Worm (Caenorhabditis elegans) whole organism, late embryonic: ENCODE results near the gene F46F3.3.

ENCODE experiments used
- K02D7.2 ChIP-seq: sonication (generic microtip); optimal IDR thresholded peaks from 2 replicates; lab custom pipeline; 2017; ENCODE audit warnings: mild to moderate bottlenecking, missing genetic modification characterization, missing compliant biosample characterization
- K09A11.1 ChIP-seq: sonication (generic microtip); optimal IDR thresholded peaks from 2 replicates; lab custom pipeline; 2017; ENCODE audit warnings: antibody characterized with exemption, mild to moderate bottlenecking, missing genetic modification characterization, missing compliant biosample characterization; ENCODE audit not compliant: insufficient read depth
- T23F11.4 ChIP-seq: fragments of 200-800 bp; sonication (Bioruptor generic); optimal IDR thresholded peaks from 2 replicates; lab custom pipeline; 2018; ENCODE audit warnings: mild to moderate bottlenecking, missing genetic modification characterization, missing compliant biosample characterization
- ceh-19 ChIP-seq: fragments of 200-800 bp; sonication (Bioruptor generic); optimal IDR thresholded peaks from 2 replicates; lab custom pipeline; 2018; ENCODE audit warnings: mild to moderate bottlenecking, missing genetic modification characterization, missing compliant biosample characterization
- ceh-2 ChIP-seq: sonication (generic microtip); optimal IDR thresholded peaks from 2 replicates; lab custom pipeline; 2016; ENCODE audit warnings: missing genotype, missing genetic modification characterization, missing compliant biosample characterization
- ceh-24 ChIP-seq: sonication (generic microtip); optimal IDR thresholded peaks from 2 replicates; lab custom pipeline; 2016; ENCODE audit warnings: mild to moderate bottlenecking, missing genetic modification characterization, missing compliant biosample characterization
- ceh-30 ChIP-seq: fragments of 150-350 bp; optimal IDR thresholded peaks from 2 replicates; lab custom pipeline; 2014; ENCODE audit warnings: missing biosample characterization, missing genetic modification characterization
- ceh-31 ChIP-seq: sonication (generic microtip); optimal IDR thresholded peaks from 2 replicates; lab custom pipeline; 2016; ENCODE audit warnings: missing genetic modification characterization, missing compliant biosample characterization
- ceh-6 ChIP-seq: fragments of 200-800 bp; sonication (Bioruptor generic); optimal IDR thresholded peaks from 2 replicates; lab custom pipeline; 2018; ENCODE audit warnings: mild to moderate bottlenecking, missing genetic modification characterization, missing compliant biosample characterization
- ceh-9 ChIP-seq: sonication (generic microtip); optimal IDR thresholded peaks from 2 replicates; lab custom pipeline; 2016; ENCODE audit warnings: mild to moderate bottlenecking, missing genetic modification characterization, inconsistent platforms, missing compliant biosample characterization
- che-1 ChIP-seq: sonication (generic microtip); optimal IDR thresholded peaks from 2 replicates; lab custom pipeline; 2016; ENCODE audit warnings: mild to moderate bottlenecking, missing genetic modification characterization, missing compliant biosample characterization
- elt-2 ChIP-seq: sonication (generic microtip); optimal IDR thresholded peaks from 2 replicates; lab custom pipeline; 2016; ENCODE audit warnings: missing genetic modification reagents, missing genetic modification characterization, missing compliant biosample characterization
- fkh-10 ChIP-seq: fragments of 150-350 bp; optimal IDR thresholded peaks from 2 replicates; lab custom pipeline; 2014; ENCODE audit warnings: missing biosample characterization, missing genetic modification reagents, missing genetic modification characterization
- gmeb-2 ChIP-seq: sonication (generic microtip); optimal IDR thresholded peaks from 2 replicates; lab custom pipeline; 2016; ENCODE audit warnings: missing genetic modification characterization, inconsistent platforms, missing compliant biosample characterization
- hlh-15 ChIP-seq: sonication (generic microtip); optimal IDR thresholded peaks from 2 replicates; lab custom pipeline; 2016; ENCODE audit warnings: missing genetic modification characterization, missing compliant biosample characterization
- hlh-6 ChIP-seq: sonication (generic microtip); optimal IDR thresholded peaks from 2 replicates; lab custom pipeline; 2016; ENCODE audit warnings: missing genotype, missing genetic modification characterization, missing compliant biosample characterization
- lim-6 ChIP-seq: sonication (generic microtip); optimal IDR thresholded peaks from 2 replicates; lab custom pipeline; 2016; ENCODE audit warnings: missing genetic modification characterization, missing compliant biosample characterization
- lin-11 ChIP-seq: fragments of 200-800 bp; sonication (Bioruptor generic); optimal IDR thresholded peaks from 2 replicates; lab custom pipeline; 2018; ENCODE audit warnings: mild to moderate bottlenecking, missing genetic modification characterization, missing compliant biosample characterization
- mec-3 ChIP-seq: sonication (generic microtip); optimal IDR thresholded peaks from 2 replicates; lab custom pipeline; 2016; ENCODE audit warnings: borderline replicate concordance, missing genetic modification characterization, missing compliant biosample characterization
- nfya-1 ChIP-seq: sonication (generic microtip); optimal IDR thresholded peaks from 2 replicates; lab custom pipeline; 2017; ENCODE audit warnings: missing genetic modification characterization, mild to moderate bottlenecking, missing compliant biosample characterization, antibody characterized with exemption, moderate library complexity
- nhr-232 ChIP-seq: sonication (generic microtip); optimal IDR thresholded peaks from 2 replicates; lab custom pipeline; 2016; ENCODE audit warnings: missing genetic modification characterization, missing compliant biosample characterization
- pag-3 ChIP-seq: sonication (generic microtip); optimal IDR thresholded peaks from 2 replicates; lab custom pipeline; 2016; ENCODE audit warnings: missing compliant biosample characterization, missing genetic modification characterization, borderline replicate concordance
- pha-2 ChIP-seq: sonication (generic microtip); optimal IDR thresholded peaks from 2 replicates; lab custom pipeline; 2017; ENCODE audit warnings: mild to moderate bottlenecking, missing genetic modification characterization, missing compliant biosample characterization
- pha-4 ChIP-seq: fragments of 150-350 bp; optimal IDR thresholded peaks from 2 replicates; lab custom pipeline; 2018; ENCODE audit warnings: missing biosample characterization, missing genetic modification reagents, missing genetic modification characterization
- pqm-1 ChIP-seq: sonication (generic microtip); optimal IDR thresholded peaks from 2 replicates; lab custom pipeline; 2016; ENCODE audit warnings: missing genetic modification characterization, missing compliant biosample characterization
- pros-1 ChIP-seq: fragments of 150-350 bp; optimal IDR thresholded peaks from 2 replicates; lab custom pipeline; 2014; ENCODE audit warnings: missing biosample characterization, missing genetic modification reagents, missing genetic modification characterization
- rnt-1 ChIP-seq: sonication (generic microtip); optimal IDR thresholded peaks from 2 replicates; lab custom pipeline; 2016; ENCODE audit warnings: missing genetic modification characterization, missing compliant biosample characterization
- sdc-2 ChIP-seq: sonication (generic microtip); optimal IDR thresholded peaks from 2 replicates; lab custom pipeline; 2016; ENCODE audit warnings: missing genotype, missing genetic modification characterization, missing compliant biosample characterization
- sox-2 ChIP-seq: fragments of 200-800 bp; sonication (Bioruptor generic); IDR thresholded peaks from 2 replicates; pipeline ENCODE4 v1.3.6; 2022; ENCODE audit warnings: missing genetic modification reagents, missing genetic modification characterization, missing compliant biosample characterization
- unc-3 ChIP-seq, 2 experiments: fragments of 200-800 bp in 1 of 2; sonication (Bioruptor generic) in 1 of 2; sonication (generic microtip) in 1 of 2; conservative IDR thresholded peaks in 1 of 2; optimal IDR thresholded peaks in 1 of 2; 2 replicates each; pipeline versions ENCODE4 v1.3.6 to Lab custom; 2016 to 2022; ENCODE audit warnings: missing compliant biosample characterization in 2 of 2, missing genetic modification characterization in 2 of 2, missing genetic modification reagents in 1 of 2
- unc-42 ChIP-seq: sonication (generic microtip); optimal IDR thresholded peaks from 2 replicates; lab custom pipeline; 2016; ENCODE audit warnings: missing genotype, missing genetic modification characterization, missing compliant biosample characterization
- unc-55 ChIP-seq: sonication (generic microtip); optimal IDR thresholded peaks from 2 replicates; lab custom pipeline; 2017; ENCODE audit warnings: missing biosample characterization, missing genetic modification reagents, missing genetic modification characterization
- zip-5 ChIP-seq: sonication (generic microtip); optimal IDR thresholded peaks from 2 replicates; lab custom pipeline; 2016; ENCODE audit warnings: missing genetic modification characterization, missing compliant biosample characterization
- ztf-16 ChIP-seq: sonication (generic microtip); optimal IDR thresholded peaks from 2 replicates; lab custom pipeline; 2017; ENCODE audit warnings: missing genetic modification characterization, missing compliant biosample characterization

F46F3.3 gene

DNA sequence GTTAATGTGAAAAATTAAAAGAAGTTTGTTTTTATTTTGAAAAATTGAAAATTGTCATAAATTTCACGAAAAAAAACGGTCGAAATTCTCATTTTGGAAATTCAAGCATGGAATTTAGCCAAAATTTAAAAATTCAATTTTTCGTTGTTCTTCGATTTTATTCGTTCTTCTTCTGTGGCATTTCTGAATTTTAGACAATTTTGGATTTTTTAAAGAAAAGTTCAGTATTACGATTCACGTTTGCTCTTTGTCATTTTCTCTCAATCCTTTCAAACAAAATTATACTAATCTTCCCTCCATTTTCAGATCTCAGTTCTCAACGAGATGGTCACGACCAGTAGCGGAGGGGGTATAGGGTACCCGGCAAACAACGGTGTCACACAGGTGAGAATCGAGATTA, 8.4 kb downstream of the F46F3.3 start, which contains the start of gene ape-1:
Gene ape-1 (plus strand): TSS at position 301 of the 400 bp plus-strand sequence.
- no peak for TF ChIP-seq ceh-19
- TF ChIP-seq ceh-9 (tag; lab: Kevin White, UChicago): no peak
- no peak for TF ChIP-seq ceh-2 (tag; lab: Kevin White, UChicago)
- TF ChIP-seq ztf-16 (tag; lab: Kevin White, UChicago): no peak
- no peak for TF ChIP-seq hlh-15 (tag; lab: Kevin White, UChicago)
- TF ChIP-seq zip-5 (tag; lab: Kevin White, UChicago): no peak
- TF ChIP-seq mec-3 (tag; lab: Kevin White, UChicago): no peak
- no peak for TF ChIP-seq nhr-232 (tag; lab: Kevin White, UChicago)
- no peak for TF ChIP-seq gmeb-2
- TF ChIP-seq K09A11.1: no peak
- TF ChIP-seq pha-2 (tag; lab: Kevin White, UChicago): no peak
- no peak for TF ChIP-seq pag-3
- no peak for TF ChIP-seq K02D7.2
- no peak for TF ChIP-seq pha-4 (tag; lab: Kevin White, UChicago)
- TF ChIP-seq unc-3 (GFP tag; conservative IDR thresholded peaks at IDR 0.05; lab: Robert Waterston, UW): no peak
- no peak for TF ChIP-seq unc-3 (tag; optimal IDR thresholded peaks at IDR 0.05; lab: Kevin White, UChicago)
- TF ChIP-seq nfya-1 (tag; lab: Kevin White, UChicago): no peak
- no peak for TF ChIP-seq sdc-2 (tag; lab: Kevin White, UChicago)
- no peak for TF ChIP-seq unc-42
- TF ChIP-seq hlh-6 (tag; lab: Kevin White, UChicago): no peak
- TF ChIP-seq pqm-1 (tag; lab: Kevin White, UChicago): no peak
- TF ChIP-seq, all 69 proteins: peak for 0

- no peak for TF ChIP-seq T23F11.4
- TF ChIP-seq pros-1 (tag; lab: Kevin White, UChicago): no peak
- TF ChIP-seq ztf-16 (tag; lab: Kevin White, UChicago): no peak
- TF ChIP-seq fkh-10 (GFP tag; lab: Kevin White, UChicago): no peak
- no peak for TF ChIP-seq unc-55 (GFP tag; lab: Kevin White, UChicago)
- no peak for TF ChIP-seq pag-3
- TF ChIP-seq elt-2 (tag; lab: Kevin White, UChicago): no peak
- TF ChIP-seq sox-2 (GFP tag; lab: Robert Waterston, UW): no peak
- TF ChIP-seq lin-11 (tag; lab: Kevin White, UChicago): no peak
- no peak for TF ChIP-seq ceh-30 (tag; lab: Kevin White, UChicago)
- no peak for TF ChIP-seq ceh-24 (tag; lab: Kevin White, UChicago)
- no peak for TF ChIP-seq lim-6 (tag; lab: Kevin White, UChicago)
- no peak for TF ChIP-seq che-1 (tag; lab: Kevin White, UChicago)
- no peak for TF ChIP-seq gmeb-2
Measured at ce11 chrV:11676498-11676897, 9.2 kb downstream of the F46F3.3 start.

DNA sequence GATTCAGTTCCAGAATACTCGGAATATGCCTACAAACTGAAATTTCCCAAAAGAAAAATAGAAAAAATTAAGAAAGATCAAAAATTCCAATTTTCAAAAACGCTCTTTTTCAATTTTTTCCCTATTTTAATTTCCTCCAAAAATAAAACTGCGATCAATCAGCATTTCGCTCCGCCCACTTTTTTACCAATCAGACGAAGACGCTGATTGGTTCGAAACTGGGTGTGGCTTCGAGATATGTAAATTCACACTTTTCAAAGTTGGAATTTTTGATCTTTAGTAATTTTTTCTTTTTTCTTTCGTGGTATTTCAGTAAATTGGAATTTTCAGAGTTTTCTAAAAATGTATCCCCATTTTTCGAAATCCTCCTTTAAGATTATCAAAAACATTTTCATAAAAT, 9.8 kb downstream of the F46F3.3 start:
- no peak for TF ChIP-seq lim-6 (tag; lab: Kevin White, UChicago)
- peak; percentile 61 for TF ChIP-seq nfya-1 (tag; lab: Kevin White, UChicago)

- TF ChIP-seq unc-55 (GFP tag; lab: Kevin White, UChicago): peak; percentile 24
- TF ChIP-seq ceh-6 (GFP tag; lab: Kevin White, UChicago): no peak
- TF ChIP-seq, all 69 proteins: peak for 1
Measured at ce11 chrV:11677494-11677893, 10.2 kb downstream of the F46F3.3 start.

DNA sequence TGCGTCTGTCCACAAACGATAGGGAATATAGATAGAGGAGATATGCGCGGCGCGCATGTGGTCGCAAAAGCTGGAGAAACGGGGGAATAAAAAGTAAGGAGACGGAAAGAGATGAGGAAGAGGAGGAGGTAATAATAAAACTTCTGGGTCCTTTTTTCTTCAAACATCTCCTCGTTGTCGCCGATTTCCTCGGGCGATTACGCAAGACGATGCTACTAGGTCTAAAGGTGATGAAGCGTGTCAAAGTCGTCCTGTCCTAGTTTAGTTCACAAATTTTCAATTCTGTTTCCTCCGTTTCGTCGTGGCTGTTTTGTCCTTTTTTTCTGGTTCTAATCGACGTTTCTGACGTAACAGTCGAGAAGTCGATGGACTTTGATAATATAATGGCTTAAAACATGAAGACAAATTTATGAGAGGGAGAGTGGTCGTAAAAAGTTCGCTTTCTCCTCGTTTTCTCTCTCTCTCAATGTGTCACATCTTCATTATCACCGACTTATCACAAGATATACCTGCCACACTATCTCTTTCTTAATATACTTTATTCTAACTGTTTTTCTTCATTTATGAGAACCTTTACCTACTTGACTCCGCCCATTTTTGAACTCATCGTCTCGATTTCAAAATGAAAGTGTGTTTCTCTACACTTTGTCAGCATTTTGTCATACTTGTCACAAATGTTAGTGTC, 13.4 kb downstream of the F46F3.3 start:
- TF ChIP-seq ztf-16 (tag; lab: Kevin White, UChicago) (no peak), unc-55 (GFP tag; lab: Kevin White, UChicago) (peak; percentile 36), rnt-1 (tag; lab: Kevin White, UChicago) (peak; percentile 11), ceh-31 (tag; lab: Kevin White, UChicago) (no peak)
- TF ChIP-seq, all 69 proteins: peak for 2
